Worm (Caenorhabditis elegans) whole organism, early embryonic: ENCODE measurements around the gene F43G6.17.

Experiments used
- B0310.2 ChIP-seq: sonication (generic microtip); optimal IDR thresholded peaks from 2 replicates; lab custom pipeline; 2016; ENCODE audit warnings: mild to moderate bottlenecking, missing genetic modification characterization, missing compliant biosample characterization
- F13C5.2 ChIP-seq: sonication (generic microtip); optimal IDR thresholded peaks from 2 replicates; lab custom pipeline; 2017; ENCODE audit warnings: mild to moderate bottlenecking, missing genetic modification characterization, inconsistent platforms, missing compliant biosample characterization
- aly-1 ChIP-seq: sonication (generic microtip); optimal IDR thresholded peaks from 2 replicates; lab custom pipeline; 2016; ENCODE audit warnings: missing genetic modification characterization, missing compliant biosample characterization
- ama-1 ChIP-seq: fragments of 150-350 bp; optimal IDR thresholded peaks from 2 replicates; lab custom pipeline; 2014
- ceh-13 ChIP-seq: fragments of 200-800 bp; sonication (Bioruptor generic); optimal IDR thresholded peaks from 2 replicates; lab custom pipeline; 2018; ENCODE audit warnings: mild to moderate bottlenecking, missing genetic modification characterization, missing compliant biosample characterization
- ceh-36 ChIP-seq: sonication (generic microtip); optimal IDR thresholded peaks from 2 replicates; lab custom pipeline; 2016; ENCODE audit warnings: missing genetic modification characterization, inconsistent platforms, missing compliant biosample characterization
- ets-7 ChIP-seq: sonication (generic microtip); optimal IDR thresholded peaks from 2 replicates; lab custom pipeline; 2016; ENCODE audit warnings: missing genotype, missing genetic modification characterization, missing compliant biosample characterization
- flt-1 ChIP-seq: fragments of 200-800 bp; sonication (Bioruptor generic); IDR thresholded peaks from 2 replicates; pipeline ENCODE4 v1.3.6; 2022; ENCODE audit warnings: missing genetic modification characterization, missing compliant biosample characterization
- hmbx-1 ChIP-seq: sonication (generic microtip); optimal IDR thresholded peaks from 2 replicates; lab custom pipeline; 2016; ENCODE audit warnings: mild to moderate bottlenecking, missing genetic modification characterization, missing compliant biosample characterization
- hmg-4 ChIP-seq: fragments of 200-800 bp; sonication (Bioruptor generic); optimal IDR thresholded peaks from 2 replicates; lab custom pipeline; 2018; ENCODE audit warnings: mild to moderate bottlenecking, missing genetic modification characterization, missing compliant biosample characterization
- hnd-1 ChIP-seq: sonication (generic microtip); optimal IDR thresholded peaks from 2 replicates; lab custom pipeline; 2016; ENCODE audit warnings: missing genetic modification characterization, missing compliant biosample characterization
- pes-1 ChIP-seq: fragments of 200-800 bp; sonication (Bioruptor generic); IDR thresholded peaks from 2 replicates; pipeline ENCODE4 v1.3.6; 2022; ENCODE audit warnings: missing genetic modification reagents, missing genetic modification characterization, missing compliant biosample characterization
- scrt-1 ChIP-seq: fragments of 200-800 bp; sonication (Bioruptor generic); IDR thresholded peaks from 2 replicates; pipeline ENCODE4 v1.3.6; 2022; ENCODE audit warnings: missing genetic modification characterization, missing compliant biosample characterization
- sea-1 ChIP-seq: fragments of 200-800 bp; sonication (Bioruptor generic); conservative IDR thresholded peaks from 2 replicates; pipeline ENCODE4 v1.3.6; 2022; ENCODE audit warnings: missing genetic modification characterization, missing compliant biosample characterization
- tbx-11 ChIP-seq: fragments of 200-800 bp; sonication (Bioruptor generic); IDR thresholded peaks from 2 replicates; pipeline ENCODE4 v1.3.6; 2022; ENCODE audit warnings: missing genetic modification characterization, missing compliant biosample characterization
- tbx-37 ChIP-seq: fragments of 200-800 bp; sonication (Bioruptor generic); conservative IDR thresholded peaks from 2 replicates; pipeline ENCODE4 v1.3.6; 2022; ENCODE audit warnings: missing genetic modification reagents, missing genetic modification characterization, missing compliant biosample characterization
- tra-4 ChIP-seq: sonication (generic microtip); optimal IDR thresholded peaks from 2 replicates; lab custom pipeline; 2017; ENCODE audit warnings: missing genetic modification characterization, missing compliant biosample characterization

F43G6.17 gene

DNA sequence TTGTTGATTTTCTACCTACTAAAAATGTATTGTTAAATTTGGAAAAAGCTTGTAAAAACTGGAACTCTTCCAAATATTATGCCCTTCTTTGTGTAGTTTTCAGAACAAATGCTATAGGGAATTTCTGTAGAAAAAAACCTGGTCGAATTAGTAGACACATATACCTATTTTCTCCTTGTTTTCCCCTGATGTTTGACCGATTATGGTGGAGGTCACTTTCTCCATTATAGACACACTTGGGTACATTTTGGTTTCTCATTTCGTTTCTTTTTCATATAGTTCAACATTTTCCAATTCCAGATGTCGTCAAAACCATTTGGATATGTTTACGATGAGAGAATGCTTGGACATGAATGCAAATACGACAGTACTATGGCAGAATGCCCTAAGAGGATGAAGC lies 3.8 kb upstream of the F43G6.17 start, which contains the start of gene hda-5:
hda-5 (plus strand) TSS at position 301 of the 400 bp plus-strand sequence.
- TF ChIP-seq hnd-1 (tag; lab: Kevin White, UChicago) (no peak), ceh-36 (tag; lab: Kevin White, UChicago) (no peak), aly-1 (no peak), sea-1 (GFP tag; lab: Robert Waterston, UW) (no peak), B0310.2 (no peak), pes-1 (no peak), tbx-37 (no peak), hmg-4 (GFP tag; lab: Kevin White, UChicago) (no peak), tbx-11 (GFP tag; lab: Robert Waterston, UW) (no peak), flt-1 (GFP tag; lab: Robert Waterston, UW) (no peak), scrt-1 (GFP tag; lab: Robert Waterston, UW) (no peak), hmbx-1 (tag; lab: Kevin White, UChicago) (no peak), ama-1 (no peak), ceh-13 (GFP tag; lab: Kevin White, UChicago) (no peak), ets-7 (tag; lab: Kevin White, UChicago) (no peak), F13C5.2 (tag; lab: Kevin White, UChicago) (no peak), tra-4 (tag; lab: Kevin White, UChicago) (no peak)

ce11 chrII:11806256-11806655 lies 3.7 kb downstream of the F43G6.17 start, which contains the start of gene jmjd-1.1:
TSS of gene jmjd-1.1 (plus strand) at chrII:11806556.
- TF ChIP-seq ama-1 (no peak), ceh-13 (GFP tag; lab: Kevin White, UChicago) (no peak), B0310.2 (no peak)

ce11 chrII:11808979-11809378 lies 6.4 kb downstream of the F43G6.17 start, which contains the start of gene F43G6.10:
TSS of gene F43G6.10 (plus strand) at chrII:11809349.
- no peak for TF ChIP-seq scrt-1 (GFP tag; lab: Robert Waterston, UW)
- TF ChIP-seq F13C5.2 (tag; lab: Kevin White, UChicago) = no peak

ce11 chrII:11810436-11810835 lies 7.9 kb downstream of the F43G6.17 start, which contains the start of gene F43G6.7:
TSS of gene F43G6.7 (plus strand) at chrII:11810790.
- TF ChIP-seq aly-1 = no peak
- no peak for TF ChIP-seq scrt-1 (GFP tag; lab: Robert Waterston, UW)
- no peak for TF ChIP-seq hmg-4 (GFP tag; lab: Kevin White, UChicago)
- TF ChIP-seq hmbx-1 (tag; lab: Kevin White, UChicago) = no peak
- TF ChIP-seq tbx-37 = no peak
- no peak for TF ChIP-seq flt-1 (GFP tag; lab: Robert Waterston, UW)
- TF ChIP-seq B0310.2 = no peak
- no peak for TF ChIP-seq ama-1
- no peak for TF ChIP-seq ceh-13 (GFP tag; lab: Kevin White, UChicago)
- no peak for TF ChIP-seq sea-1 (GFP tag; lab: Robert Waterston, UW)
- no peak for TF ChIP-seq ceh-36 (tag; lab: Kevin White, UChicago)
- TF ChIP-seq pes-1 = no peak
- TF ChIP-seq hnd-1 (tag; lab: Kevin White, UChicago) = no peak
- TF ChIP-seq tbx-11 (GFP tag; lab: Robert Waterston, UW) = no peak
- no peak for TF ChIP-seq ets-7 (tag; lab: Kevin White, UChicago)
- TF ChIP-seq F13C5.2 (tag; lab: Kevin White, UChicago) = no peak
- TF ChIP-seq tra-4 (tag; lab: Kevin White, UChicago) = no peak

DNA sequence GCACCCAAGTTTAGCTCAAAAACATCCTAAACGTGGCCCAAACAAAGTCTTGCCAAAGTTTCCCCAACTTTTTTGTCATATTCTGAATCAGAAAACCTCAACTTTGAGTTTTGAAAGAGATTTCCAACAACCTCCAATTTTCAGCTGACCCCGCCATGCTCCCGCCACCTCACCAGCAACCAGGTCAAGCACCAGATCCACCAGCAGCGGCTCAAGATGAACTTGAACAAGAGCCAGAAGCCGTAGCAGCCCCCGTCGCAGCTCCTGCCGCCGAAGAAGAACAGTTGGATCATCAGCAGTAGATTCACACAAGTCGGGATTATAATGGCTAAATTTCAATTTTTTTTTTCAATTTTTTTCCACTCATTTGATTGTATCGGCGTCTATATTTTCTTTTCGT lies 8.7 kb downstream of the F43G6.17 start:
- TF ChIP-seq tra-4 (tag; lab: Kevin White, UChicago) (no peak), ama-1 (no peak), tbx-37 (no peak), scrt-1 (GFP tag; lab: Robert Waterston, UW) (no peak), ets-7 (tag; lab: Kevin White, UChicago) (no peak), hmbx-1 (tag; lab: Kevin White, UChicago) (no peak), flt-1 (GFP tag; lab: Robert Waterston, UW) (no peak), ceh-13 (GFP tag; lab: Kevin White, UChicago) (no peak)

DNA sequence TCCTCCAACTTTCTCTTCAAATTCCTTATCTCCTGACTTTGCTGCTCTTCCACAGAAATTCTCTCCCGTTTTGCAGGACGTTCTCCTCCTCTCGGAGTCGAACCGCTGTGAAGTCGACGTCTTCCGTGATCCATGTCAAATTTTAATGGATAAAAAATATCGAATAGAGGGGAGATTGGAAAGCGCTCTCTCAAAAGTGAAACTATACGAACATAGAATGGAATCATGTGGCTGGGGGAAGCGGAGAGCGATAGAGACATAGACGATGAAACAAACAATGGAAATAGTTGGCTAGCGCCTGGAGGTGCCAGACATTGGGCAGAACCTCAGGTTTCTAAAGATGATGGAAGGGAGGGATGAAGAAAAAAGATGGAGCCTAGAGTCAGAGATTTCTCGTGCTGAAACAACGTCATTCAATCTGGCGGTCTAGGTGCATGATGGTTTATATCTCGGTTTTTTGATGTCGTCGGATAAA lies 11.4 kb downstream of the F43G6.17 start, which contains the start of gene F43G6.8:
F43G6.8 (minus strand) TSS at position 198 of the 475 bp plus-strand sequence.
- no peak for TF ChIP-seq ceh-36 (tag; lab: Kevin White, UChicago)
- peak; percentile 37 for TF ChIP-seq hmg-4 (GFP tag; lab: Kevin White, UChicago)

DNA sequence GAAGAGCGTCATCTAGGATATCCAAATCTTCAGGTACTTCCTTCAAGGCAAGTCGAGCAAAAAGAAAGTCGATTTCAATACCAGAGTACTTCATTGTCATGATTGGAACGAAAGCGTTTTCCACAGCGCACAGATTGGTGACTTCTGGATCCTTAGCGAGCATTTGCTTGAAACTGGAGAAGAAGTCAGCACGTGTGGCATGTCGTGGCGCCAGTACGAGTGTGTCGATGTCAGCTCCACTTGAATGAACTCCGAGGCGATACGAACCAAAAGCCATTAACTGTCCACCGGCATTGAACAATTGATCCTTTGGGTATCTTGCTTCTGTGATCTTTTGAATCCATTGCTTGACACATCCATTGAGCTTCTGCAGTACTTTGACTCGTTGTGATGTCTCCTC lies 13.5 kb downstream of the F43G6.17 start:
- TF ChIP-seq flt-1 (GFP tag; lab: Robert Waterston, UW) (no peak), tbx-11 (GFP tag; lab: Robert Waterston, UW) (no peak), ama-1 (no peak), pes-1 (no peak), aly-1 (no peak), hnd-1 (tag; lab: Kevin White, UChicago) (no peak), F13C5.2 (tag; lab: Kevin White, UChicago) (no peak)

DNA sequence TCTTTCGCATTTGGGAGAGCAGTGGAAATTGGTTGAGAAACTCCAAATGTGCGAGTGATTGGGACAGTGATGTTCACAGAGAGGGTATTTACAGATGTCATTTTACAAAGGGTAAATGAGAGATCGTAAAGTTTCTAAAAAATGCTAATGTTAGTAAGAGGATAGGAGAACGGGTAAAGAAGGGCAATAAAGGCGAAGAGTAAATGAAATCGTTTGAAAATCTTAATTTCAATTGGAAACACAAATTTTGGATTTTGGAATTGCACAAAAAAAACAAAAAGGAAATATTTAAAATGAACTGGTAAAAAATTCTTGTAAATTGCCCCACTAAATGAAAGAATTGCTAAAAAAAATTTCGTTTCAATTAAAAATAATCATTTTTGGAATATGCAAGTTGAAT lies 13.9 kb downstream of the F43G6.17 start, which contains the start of gene pap-3:
pap-3 (minus strand) TSS at position 101 of the 400 bp plus-strand sequence.
- TF ChIP-seq tbx-37 (no peak), flt-1 (GFP tag; lab: Robert Waterston, UW) (no peak), scrt-1 (GFP tag; lab: Robert Waterston, UW) (no peak), hnd-1 (tag; lab: Kevin White, UChicago) (no peak), F13C5.2 (tag; lab: Kevin White, UChicago) (no peak)
